Fruit fly (Drosophila melanogaster) whole organism, embryonic: ENCODE data around the gene Cul2.

Experiments used
- Atf6 ChIP-seq: fragments of 200-800 bp; sonication (Bioruptor generic); IDR thresholded peaks from 2 replicates; pipeline ENCODE4 v1.3.6; 2022; ENCODE audit warnings: missing biosample characterization, missing genetic modification characterization
- Blimp-1 ChIP-seq: fragments of 200-800 bp; sonication (Bioruptor generic); optimal IDR thresholded peaks from 3 replicates; lab custom pipeline; 2018; ENCODE audit warnings: missing biosample characterization, missing genetic modification characterization, mild to moderate bottlenecking, moderate library complexity, missing genetic modification reagents
- CG10209 ChIP-seq: fragments of 200-800 bp; sonication (Bioruptor generic); optimal IDR thresholded peaks from 3 replicates; lab custom pipeline; 2017; ENCODE audit warnings: missing biosample characterization, mild to moderate bottlenecking, missing genetic modification characterization, missing genetic modification reagents
- CG10431 ChIP-seq: fragments of 200-800 bp; sonication (Bioruptor generic); optimal IDR thresholded peaks from 3 replicates; lab custom pipeline; 2018; ENCODE audit warnings: missing biosample characterization, mild to moderate bottlenecking, missing genetic modification characterization
- CG12391 ChIP-seq: fragments of 200-800 bp; sonication (Bioruptor generic); optimal IDR thresholded peaks from 3 replicates; lab custom pipeline; 2018; ENCODE audit warnings: missing biosample characterization, mild to moderate bottlenecking, missing genetic modification characterization, moderate library complexity
- CG13287 ChIP-seq: fragments of 200-800 bp; sonication (Bioruptor generic); IDR thresholded peaks from 2 replicates; pipeline ENCODE4 v1.3.6; 2022; ENCODE audit warnings: missing biosample characterization, missing genetic modification characterization; ENCODE audit not compliant: partially characterized antibody
- CG15073 ChIP-seq: fragments of 200-800 bp; sonication (Bioruptor generic); optimal IDR thresholded peaks from 2 replicates; lab custom pipeline; 2016; ENCODE audit warnings: missing biosample characterization, missing genetic modification characterization
- CG15479 ChIP-seq: fragments of 200-800 bp; sonication (Bioruptor generic); optimal IDR thresholded peaks from 3 replicates; lab custom pipeline; 2019; ENCODE audit warnings: missing biosample characterization, mild to moderate bottlenecking, missing genetic modification characterization, moderate library complexity
- CG16815 ChIP-seq: fragments of 200-800 bp; sonication (Bioruptor generic); optimal IDR thresholded peaks from 3 replicates; lab custom pipeline; 2017; ENCODE audit warnings: missing biosample characterization, mild to moderate bottlenecking, missing genetic modification characterization
- CG17328 ChIP-seq: fragments of 200-800 bp; sonication (Bioruptor generic); IDR thresholded peaks from 2 replicates; pipeline ENCODE4 v1.3.6; 2022; ENCODE audit warnings: missing biosample characterization, missing genetic modification characterization
- CG1792 ChIP-seq: fragments of 200-800 bp; sonication (Bioruptor generic); optimal IDR thresholded peaks from 2 replicates; lab custom pipeline; 2016; ENCODE audit warnings: missing biosample characterization, missing genetic modification characterization
- CG18619 ChIP-seq: fragments of 200-800 bp; sonication (Bioruptor generic); optimal IDR thresholded peaks from 3 replicates; lab custom pipeline; 2017; ENCODE audit warnings: missing biosample characterization, mild to moderate bottlenecking, missing genetic modification characterization
- CG2199 ChIP-seq: fragments of 200-800 bp; sonication (Bioruptor generic); IDR thresholded peaks from 3 replicates; pipeline ENCODE4 v1.3.6; 2022; ENCODE audit warnings: missing biosample characterization, missing genetic modification characterization
- CG30020 ChIP-seq: fragments of 200-800 bp; optimal IDR thresholded peaks from 2 replicates; lab custom pipeline; 2019; ENCODE audit warnings: missing biosample characterization, mild to moderate bottlenecking, missing genetic modification characterization, moderate library complexity
- CG30431 ChIP-seq: fragments of 200-800 bp; sonication (Bioruptor generic); optimal IDR thresholded peaks from 2 replicates; lab custom pipeline; 2017; ENCODE audit warnings: missing biosample characterization, missing genetic modification characterization
- CG31224 ChIP-seq: fragments of 200-800 bp; sonication (Bioruptor generic); IDR thresholded peaks from 2 replicates; pipeline ENCODE4 v1.3.6; 2022; ENCODE audit warnings: missing biosample characterization, missing genetic modification characterization
- CG31441 ChIP-seq: fragments of 200-800 bp; sonication (Bioruptor generic); IDR thresholded peaks from 2 replicates; pipeline ENCODE4 v1.3.6; 2022; ENCODE audit warnings: missing biosample characterization, missing genetic modification characterization
- CG4707 ChIP-seq: fragments of 200-800 bp; sonication (Bioruptor generic); optimal IDR thresholded peaks from 2 replicates; lab custom pipeline; 2018; ENCODE audit warnings: missing biosample characterization, mild to moderate bottlenecking, missing genetic modification characterization, moderate library complexity
- CG6654 ChIP-seq: fragments of 200-800 bp; sonication (Bioruptor generic); optimal IDR thresholded peaks from 2 replicates; lab custom pipeline; 2017; ENCODE audit warnings: missing biosample characterization, mild to moderate bottlenecking, missing genetic modification characterization
- CG8359 ChIP-seq: fragments of 200-800 bp; sonication (Bioruptor generic); optimal IDR thresholded peaks from 2 replicates; lab custom pipeline; 2017; ENCODE audit warnings: missing biosample characterization, mild to moderate bottlenecking, missing genetic modification characterization, borderline replicate concordance
- D19B ChIP-seq: fragments of 200-800 bp; sonication (Bioruptor generic); optimal IDR thresholded peaks from 2 replicates; lab custom pipeline; 2017; ENCODE audit warnings: missing biosample characterization, mild to moderate bottlenecking, missing genetic modification characterization
- Deaf1 ChIP-seq: fragments of 200-800 bp; optimal IDR thresholded peaks from 3 replicates; lab custom pipeline; 2019; ENCODE audit warnings: missing biosample characterization, mild to moderate bottlenecking, missing genetic modification characterization, moderate library complexity
- Doc3 ChIP-seq: fragments of 200-800 bp; sonication (Bioruptor generic); IDR thresholded peaks from 3 replicates; pipeline ENCODE4 v1.3.6; 2022; ENCODE audit warnings: missing biosample characterization, missing genetic modification characterization; ENCODE audit not compliant: partially characterized antibody
- Ets65A ChIP-seq: fragments of 200-800 bp; sonication (Bioruptor generic); peaks from one replicate; lab custom pipeline; 2016; ENCODE audit warnings: missing biosample characterization, missing genetic modification characterization
- Hmx ChIP-seq: fragments of 200-800 bp; sonication (Bioruptor generic); optimal IDR thresholded peaks from 2 replicates; lab custom pipeline; 2016; ENCODE audit warnings: missing biosample characterization, missing genetic modification characterization
- Hr3 ChIP-seq: fragments of 200-800 bp; sonication (Bioruptor generic); optimal IDR thresholded peaks from 3 replicates; lab custom pipeline; 2016; ENCODE audit warnings: missing biosample characterization, missing genetic modification characterization
- Mad ChIP-seq: fragments of 200-800 bp; sonication (Bioruptor generic); optimal IDR thresholded peaks from 2 replicates; lab custom pipeline; 2016; ENCODE audit warnings: missing biosample characterization, missing genetic modification characterization
- Med ChIP-seq: fragments of 200-800 bp; sonication (Bioruptor generic); peaks from one replicate; lab custom pipeline; 2016; ENCODE audit warnings: missing biosample characterization, missing genetic modification characterization, mild to moderate bottlenecking, inconsistent platforms, moderate library complexity
- Sox100B ChIP-seq: fragments of 200-800 bp; sonication (Bioruptor generic); optimal IDR thresholded peaks from 3 replicates; lab custom pipeline; 2018; ENCODE audit warnings: missing biosample characterization, mild to moderate bottlenecking, missing genetic modification characterization
- Trl ChIP-seq, 3 experiments: fragments of >200 bp in 2 of 3; fragments of 200-800 bp in 1 of 3; sonication (Bioruptor generic) in 1 of 3; optimal IDR thresholded peaks; 2 replicates in 1 of 3; 3 replicates in 2 of 3; lab custom pipeline; 2016 to 2017; ENCODE audit warnings: missing biosample characterization in 1 of 3, missing genetic modification characterization in 1 of 3
- Usf ChIP-seq: fragments of 200-800 bp; sonication (Bioruptor generic); optimal IDR thresholded peaks from 2 replicates; lab custom pipeline; 2017; ENCODE audit warnings: missing genotype, missing biosample characterization, missing genetic modification characterization
- ac ChIP-seq: fragments of 200-800 bp; sonication (Bioruptor generic); optimal IDR thresholded peaks from 3 replicates; lab custom pipeline; 2017; ENCODE audit warnings: missing biosample characterization, mild to moderate bottlenecking, missing genetic modification characterization
- ash1 ChIP-seq: fragments of 200-800 bp; sonication (Bioruptor generic); optimal IDR thresholded peaks from 2 replicates; lab custom pipeline; 2018; ENCODE audit warnings: missing biosample characterization, mild to moderate bottlenecking, missing genetic modification characterization
- cad ChIP-seq: fragments of >200 bp; optimal IDR thresholded peaks from 2 replicates; lab custom pipeline; 2017; ENCODE audit warnings: missing biosample characterization, missing genetic modification characterization
- cg ChIP-seq: fragments of 200-800 bp; sonication (Bioruptor generic); optimal IDR thresholded peaks from 3 replicates; lab custom pipeline; 2019; ENCODE audit warnings: missing biosample characterization, mild to moderate bottlenecking, missing genetic modification characterization, moderate library complexity
- chm ChIP-seq: fragments of 200-800 bp; sonication (Bioruptor generic); IDR thresholded peaks from 2 replicates; pipeline ENCODE4 v1.3.6; 2022; ENCODE audit warnings: missing biosample characterization, missing genetic modification characterization
- emc ChIP-seq: fragments of 200-800 bp; sonication (Bioruptor generic); optimal IDR thresholded peaks from 2 replicates; lab custom pipeline; 2016; ENCODE audit warnings: missing biosample characterization, missing genetic modification characterization
- eve ChIP-seq, 2 experiments: fragments of >200 bp; optimal IDR thresholded peaks; 2 replicates each; lab custom pipeline; 2017; ENCODE audit warnings: missing biosample characterization in 2 of 2, missing genetic modification characterization in 2 of 2
- ewg ChIP-seq: fragments of 200-800 bp; sonication (Bioruptor generic); optimal IDR thresholded peaks from 3 replicates; lab custom pipeline; 2017; ENCODE audit warnings: mild to moderate bottlenecking, missing biosample characterization, missing genetic modification reagents, missing genetic modification characterization
- fd3F ChIP-seq: fragments of 200-800 bp; sonication (Bioruptor generic); optimal IDR thresholded peaks from 2 replicates; lab custom pipeline; 2018; ENCODE audit warnings: missing biosample characterization, mild to moderate bottlenecking, missing genetic modification characterization, moderate library complexity
- lilli ChIP-seq: fragments of 200-800 bp; sonication (Bioruptor generic); optimal IDR thresholded peaks from 3 replicates; lab custom pipeline; 2016; ENCODE audit warnings: missing biosample characterization, missing genetic modification characterization
- lola ChIP-seq, 3 experiments: fragments of >200 bp in 2 of 3; fragments of 200-800 bp in 1 of 3; sonication (Bioruptor generic) in 1 of 3; optimal IDR thresholded peaks; 2 replicates each; lab custom pipeline; 2017 to 2019; ENCODE audit warnings: missing biosample characterization in 3 of 3, missing genetic modification characterization in 3 of 3, mild to moderate bottlenecking in 1 of 3, moderate library complexity in 1 of 3
- pros ChIP-seq: fragments of 200-800 bp; sonication (Bioruptor generic); optimal IDR thresholded peaks from 3 replicates; lab custom pipeline; 2019; ENCODE audit warnings: missing biosample characterization, mild to moderate bottlenecking, missing genetic modification characterization, moderate library complexity
- row ChIP-seq: fragments of 200-800 bp; sonication (Bioruptor generic); IDR thresholded peaks from 3 replicates; pipeline ENCODE4 v1.3.6; 2022; ENCODE audit warnings: missing biosample characterization, missing genetic modification characterization
- tin ChIP-seq: fragments of 200-800 bp; sonication (Bioruptor generic); optimal IDR thresholded peaks from 3 replicates; lab custom pipeline; 2016; ENCODE audit warnings: missing biosample characterization, missing genetic modification characterization
- tll ChIP-seq, 2 experiments: fragments of 200-800 bp in 1 of 2; fragments of >200 bp in 1 of 2; sonication (Bioruptor generic) in 1 of 2; optimal IDR thresholded peaks; 2 replicates each; lab custom pipeline; 2017 to 2019; ENCODE audit warnings: missing biosample characterization in 2 of 2, missing genetic modification characterization in 2 of 2, mild to moderate bottlenecking in 1 of 2, moderate library complexity in 1 of 2
- wdn ChIP-seq: fragments of 200-800 bp; sonication (Bioruptor generic); IDR thresholded peaks from 2 replicates; pipeline ENCODE4 v1.3.6; 2022; ENCODE audit warnings: missing biosample characterization, missing genetic modification characterization
- zen ChIP-seq: fragments of 200-800 bp; sonication (Bioruptor generic); optimal IDR thresholded peaks from 3 replicates; lab custom pipeline; 2018; ENCODE audit warnings: missing biosample characterization, mild to moderate bottlenecking, missing genetic modification characterization, moderate library complexity

Gene Cul2

dm6 chr2L:21632032-21632587, 26.4 kb upstream of the Cul2 start, which contains the start of gene Ac3:
TSS of gene Ac3 (plus strand) at chr2L:21632587.
- TF ChIP-seq wdn (no peak), cg (GFP tag; lab: Kevin White, UChicago) (peak; percentile 31), CG4707 (peak; percentile 97), CG30020 (tag; lab: Kevin White, UChicago) (no peak), zen (tag; lab: Kevin White, UChicago) (peak; percentile 67), Med (peak; percentile 23), pros (GFP tag; lab: Kevin White, UChicago) (peak; percentile 39), CG12391 (tag; lab: Kevin White, UChicago) (no peak), Ets65A (GFP tag; lab: Kevin White, UChicago) (peak; percentile 88), ac (GFP tag; lab: Kevin White, UChicago) (peak; percentile 91), fd3F (GFP tag; lab: Kevin White, UChicago) (no peak), tll (GFP tag; optimal IDR thresholded peaks at IDR 0.05; lab: Kevin White, UChicago) (peak in 1 of 2 experiments; percentile 21), row (GFP tag; lab: Robert Waterston, UW) (peak; percentile 69), CG10431 (GFP tag; lab: Kevin White, UChicago) (peak; percentile 49), CG2199 (GFP tag; lab: Robert Waterston, UW) (peak; percentile 68; the same call in 1 of the 3 replicates), ewg (GFP tag; lab: Kevin White, UChicago) (peak; percentile 86)

DNA sequence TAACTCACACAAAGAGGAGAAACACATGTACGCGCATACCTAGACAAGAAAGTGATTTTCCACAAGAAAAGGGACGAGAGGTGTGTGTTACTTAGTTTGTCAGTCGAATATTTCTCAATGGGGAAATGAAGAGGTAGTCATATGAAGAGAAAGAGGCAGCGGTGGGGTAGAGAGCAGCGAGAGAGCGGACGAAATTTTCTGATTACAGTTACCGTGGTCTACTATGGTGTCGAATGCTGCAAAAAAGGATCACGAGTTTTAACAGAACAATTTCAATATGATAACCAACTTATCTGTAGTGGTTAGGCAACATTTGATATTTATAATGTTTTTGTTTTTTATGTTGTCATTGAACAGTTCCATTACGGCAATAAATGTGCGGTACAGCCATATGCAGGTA, 25.6 kb upstream of the Cul2 start:
- TF ChIP-seq CG17328 (GFP tag; lab: Robert Waterston, UW) (no peak), lola (GFP tag; optimal IDR thresholded peaks at IDR 0.05; lab: Kevin White, UChicago) (no peak), D19B (GFP tag; lab: Kevin White, UChicago) (no peak), pros (GFP tag; lab: Kevin White, UChicago) (peak; percentile 15), Usf (GFP tag; lab: Kevin White, UChicago) (no peak), cad (GFP tag; lab: Kevin White, UChicago) (peak; percentile 71), CG6654 (no peak), CG18619 (GFP tag; lab: Kevin White, UChicago) (no peak), CG2199 (GFP tag; lab: Robert Waterston, UW) (peak; percentile 60; the same call in 2 of the 3 replicates), eve (GFP tag; optimal IDR thresholded peaks at IDR 0.05; lab: Kevin White, UChicago) (peak in 1 of 2 experiments; percentile 35), chm (GFP tag; lab: Robert Waterston, UW) (no peak), CG15073 (no peak), Doc3 (GFP tag; lab: Robert Waterston, UW) (no peak), Atf6 (no peak), ash1 (GFP tag; lab: Kevin White, UChicago) (no peak), Sox100B (GFP tag; lab: Kevin White, UChicago) (no peak), CG15479 (GFP tag; lab: Kevin White, UChicago) (peak; percentile 53), CG13287 (no peak), CG8359 (GFP tag; lab: Kevin White, UChicago) (no peak), CG31224 (no peak), CG30431 (no peak), CG16815 (GFP tag; lab: Kevin White, UChicago) (no peak), Hmx (GFP tag; lab: Kevin White, UChicago) (no peak), Mad (GFP tag; lab: Kevin White, UChicago) (no peak), Trl (optimal IDR thresholded peaks at IDR 0.05; lab: Kevin White, UChicago) (peak; percentile 60), Trl (GFP tag; optimal IDR thresholded peaks at IDR 0.05; lab: Kevin White, UChicago) (peak; percentile 23), CG31441 (GFP tag; lab: Robert Waterston, UW) (no peak), emc (GFP tag; lab: Kevin White, UChicago) (no peak), CG1792 (GFP tag; lab: Kevin White, UChicago) (no peak), tin (GFP tag; lab: Kevin White, UChicago) (no peak), Hr3 (GFP tag; lab: Kevin White, UChicago) (no peak), Blimp-1 (no peak), CG10209 (no peak), Deaf1 (tag; lab: Kevin White, UChicago) (no peak), lilli (GFP tag; lab: Kevin White, UChicago) (no peak)
